Fruit fly (Drosophila melanogaster): ENCODE results near the gene Spn.
A peak's percentile ranks its signal among the peaks of the same experiment; 100 is the strongest.

Spn gene

DNA sequence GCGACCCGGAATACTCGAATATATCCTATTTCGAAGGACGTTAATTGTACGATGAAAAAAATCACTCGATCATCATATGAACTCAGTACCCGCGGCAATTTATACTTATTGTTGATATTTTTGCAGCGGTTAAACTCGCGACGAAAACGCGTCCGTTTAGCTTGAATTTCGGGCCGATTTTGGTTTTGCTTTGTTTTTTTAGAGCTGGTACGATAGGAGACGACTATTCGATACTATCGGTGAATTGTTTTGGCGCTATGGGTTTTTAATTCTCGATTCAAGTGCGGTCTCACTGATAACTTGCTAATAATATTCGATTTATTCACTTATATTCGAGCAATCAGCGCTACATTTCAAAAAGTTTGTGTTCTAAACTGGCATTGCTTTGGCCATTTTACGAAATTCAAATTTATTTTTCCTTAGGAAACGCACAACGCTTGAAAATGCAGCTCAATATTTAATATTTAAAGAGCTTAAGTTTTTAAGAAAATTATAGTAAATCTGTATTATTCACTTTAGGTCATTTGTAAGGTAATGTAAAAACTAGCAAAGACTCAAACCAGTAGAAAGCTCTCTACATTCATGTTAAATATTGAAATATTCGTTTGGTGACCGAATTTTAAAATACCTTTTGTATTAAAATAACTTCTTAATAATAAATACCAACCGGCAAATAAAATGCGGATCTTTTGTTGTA, at the start of gene Spn (continued):
- TF ChIP-seq CG15479 (GFP tag; optimal IDR thresholded peaks at IDR 0.05) (no peak), Dref (GFP tag; IDR thresholded peaks at IDR 0.05) (peak; percentile 86), CG13775 (GFP tag; optimal IDR thresholded peaks at IDR 0.05) (peak; percentile 21), CG9797 (GFP tag; optimal IDR thresholded peaks at IDR 0.05) (peak; percentile 82), CG18619 (GFP tag; optimal IDR thresholded peaks at IDR 0.05) (peak; percentile 11), Med (GFP tag) (peak; percentile 93), CG5953 (GFP tag; IDR thresholded peaks at IDR 0.05) (no peak), cad (GFP tag; optimal IDR thresholded peaks at IDR 0.05) (no peak), knrl (GFP tag; IDR thresholded peaks at IDR 0.05; ENCODE audit: partially characterized antibody) (peak; percentile 98), CG4424 (GFP tag; optimal IDR thresholded peaks at IDR 0.05) (peak; percentile 20), CG33557 (GFP tag; optimal IDR thresholded peaks at IDR 0.05) (no peak), CG3163 (GFP tag; optimal IDR thresholded peaks at IDR 0.05) (no peak), pfk (GFP tag; optimal IDR thresholded peaks at IDR 0.05) (no peak), oc (tag; optimal IDR thresholded peaks at IDR 0.05) (no peak), pros (GFP tag; optimal IDR thresholded peaks at IDR 0.05) (no peak), vnd (GFP tag; IDR thresholded peaks at IDR 0.05; ENCODE audit: partially characterized antibody) (peak; percentile 96), inv (GFP tag; IDR thresholded peaks at IDR 0.05; ENCODE audit: partially characterized antibody) (peak; percentile 97), CG4730 (GFP tag; IDR thresholded peaks at IDR 0.05) (no peak), CG11723 (GFP tag; optimal IDR thresholded peaks at IDR 0.05) (no peak), gsb (GFP tag; IDR thresholded peaks at IDR 0.05) (no peak), CG2712 (tag; optimal IDR thresholded peaks at IDR 0.05) (peak; percentile 39), CG10979 (tag; optimal IDR thresholded peaks at IDR 0.05) (no peak), CrebB (tag; optimal IDR thresholded peaks at IDR 0.05) (no peak), twi (tag; optimal IDR thresholded peaks at IDR 0.05) (no peak), Neu2 (GFP tag; optimal IDR thresholded peaks at IDR 0.05; ENCODE audit: borderline replicate concordance) (no peak), CG34224 (GFP tag; IDR thresholded peaks at IDR 0.05; ENCODE audit: partially characterized antibody) (peak; percentile 98), seq (GFP tag; IDR thresholded peaks at IDR 0.05) (no peak), Hand (GFP tag; optimal IDR thresholded peaks at IDR 0.05) (peak; percentile 13), ci (GFP tag; IDR thresholded peaks at IDR 0.05) (peak; percentile 49; the same call in 1 of the 3 replicates), CG12236 (GFP tag; optimal IDR thresholded peaks at IDR 0.05) (no peak), tll (GFP tag; optimal IDR thresholded peaks at IDR 0.05) (no peak), bab2 (GFP tag; optimal IDR thresholded peaks at IDR 0.05) (no peak), zfh2 (GFP tag; optimal IDR thresholded peaks at IDR 0.05) (peak; percentile 27), CTCF (GFP tag; optimal IDR thresholded peaks at IDR 0.05) (peak; percentile 81), CG3838 (GFP tag; optimal IDR thresholded peaks at IDR 0.05) (no peak), Xbp1 (GFP tag; optimal IDR thresholded peaks at IDR 0.05) (peak; percentile 10), CG6272 (GFP tag; IDR thresholded peaks at IDR 0.05) (no peak), chinmo (GFP tag; IDR thresholded peaks at IDR 0.05; ENCODE audit: partially characterized antibody) (peak; percentile 99), ase (GFP tag; IDR thresholded peaks at IDR 0.05) (no peak), Blimp-1 (GFP tag; optimal IDR thresholded peaks at IDR 0.05) (no peak), E2f1 (GFP tag; IDR thresholded peaks at IDR 0.05) (no peak), pzg (GFP tag; optimal IDR thresholded peaks at IDR 0.05) (peak; percentile 94), maf-S (GFP tag; optimal IDR thresholded peaks at IDR 0.05) (peak; percentile 26), HLH4C (GFP tag; IDR thresholded peaks at IDR 0.05; ENCODE audit: partially characterized antibody) (peak; percentile 96), CG10267 (tag; optimal IDR thresholded peaks at IDR 0.05) (peak; percentile 61), CG1024 (GFP tag; IDR thresholded peaks at IDR 0.05) (no peak), slbo (GFP tag; IDR thresholded peaks at IDR 0.05) (peak; percentile 53; the same call in 1 of the 2 replicates), cato (GFP tag; optimal IDR thresholded peaks at IDR 0.05; ENCODE audit: borderline replicate concordance) (no peak), Adf1 (GFP tag; IDR thresholded peaks at IDR 0.05) (no peak)
